Worm (Caenorhabditis elegans): ENCODE data around the gene K05B2.4.

- TF ChIP-seq elt-3 (tag; optimal IDR thresholded peaks at IDR 0.05): peak in 1 of 3 experiments; percentile 48
- no peak for TF ChIP-seq ZK546.5 (tag; optimal IDR thresholded peaks at IDR 0.05)
Measured at ce11 chrX:4969228-4969627, 48.4 kb upstream of the K05B2.4 start, which contains the start of gene M03F4.6.

Data from whole organism, L3 larva.